Fruit fly (Drosophila melanogaster) whole organism, wandering third instar larva: Measurements from ENCODE around the gene sick.
A peak's percentile ranks its signal among the peaks of the same experiment; 100 is the strongest.

ENCODE experiments used
- Abd-B ChIP-seq: fragments of >200 bp; optimal IDR thresholded peaks from 2 replicates; lab custom pipeline; 2017; ENCODE audit warnings: missing biosample characterization, missing genetic modification characterization
- CG32264 ChIP-seq: fragments of 200-800 bp; sonication (Bioruptor generic); optimal IDR thresholded peaks from 2 replicates; lab custom pipeline; 2016; ENCODE audit warnings: missing biosample characterization, missing genetic modification characterization
- CG9705 ChIP-seq: fragments of 200-800 bp; sonication (Bioruptor generic); optimal IDR thresholded peaks from 2 replicates; lab custom pipeline; 2018; ENCODE audit warnings: missing biosample characterization, mild to moderate bottlenecking, missing genetic modification characterization
- CrebA ChIP-seq: fragments of 200-800 bp; sonication (Bioruptor generic); optimal IDR thresholded peaks from 2 replicates; lab custom pipeline; 2016; ENCODE audit warnings: missing biosample characterization, mild to moderate bottlenecking, missing genetic modification characterization, borderline replicate concordance
- Dfd ChIP-seq: fragments of >200 bp; optimal IDR thresholded peaks from 2 replicates; lab custom pipeline; 2017; ENCODE audit warnings: missing biosample characterization, missing genetic modification characterization
- GATAd ChIP-seq: sonication (Bioruptor generic); optimal IDR thresholded peaks from 2 replicates; lab custom pipeline; 2016; ENCODE audit warnings: missing biosample characterization, missing genetic modification characterization
- HLH106 ChIP-seq: fragments of 200-800 bp; optimal IDR thresholded peaks from 3 replicates; lab custom pipeline; 2019; ENCODE audit warnings: missing biosample characterization, mild to moderate bottlenecking, missing genetic modification characterization, moderate library complexity
- Hnf4 ChIP-seq: fragments of 200-800 bp; sonication (Bioruptor generic); optimal IDR thresholded peaks from 2 replicates; lab custom pipeline; 2016; ENCODE audit warnings: missing biosample characterization, mild to moderate bottlenecking, missing genetic modification characterization
- Hr83 ChIP-seq: fragments of 200-300 bp; sonication (Bioruptor generic); optimal IDR thresholded peaks from 2 replicates; lab custom pipeline; 2016; ENCODE audit warnings: missing biosample characterization, mild to moderate bottlenecking, missing genetic modification characterization, moderate library complexity; ENCODE audit not compliant: poor library complexity, severe bottlenecking
- Jra ChIP-seq: sonication (Bioruptor generic); optimal IDR thresholded peaks from 2 replicates; lab custom pipeline; 2016; ENCODE audit warnings: missing biosample characterization, missing genetic modification characterization
- Mio ChIP-seq: sonication (Bioruptor generic); optimal IDR thresholded peaks from 2 replicates; lab custom pipeline; 2016; ENCODE audit warnings: missing biosample characterization, missing genetic modification characterization
- Myc ChIP-seq: fragments of >200 bp; optimal IDR thresholded peaks from 2 replicates; lab custom pipeline; 2017
- OdsH ChIP-seq: fragments of 200-800 bp; sonication (Bioruptor generic); optimal IDR thresholded peaks from 2 replicates; lab custom pipeline; 2016; ENCODE audit warnings: missing biosample characterization, mild to moderate bottlenecking, missing genetic modification characterization
- Rel ChIP-seq, 2 experiments: fragments of 200-800 bp; sonication (Bioruptor generic) in 1 of 2; optimal IDR thresholded peaks; 2 replicates in 1 of 2; 3 replicates in 1 of 2; lab custom pipeline; 2016 to 2019; ENCODE audit warnings: mild to moderate bottlenecking in 2 of 2, missing biosample characterization in 2 of 2, missing genetic modification characterization in 2 of 2, moderate library complexity in 1 of 2
- Sp1 ChIP-seq: fragments of 200-800 bp; sonication (Bioruptor generic); optimal IDR thresholded peaks from 3 replicates; lab custom pipeline; 2019; ENCODE audit warnings: missing biosample characterization, mild to moderate bottlenecking, missing genetic modification characterization, moderate library complexity
- Vsx2 ChIP-seq: fragments of 200-300, 225-300 bp; sonication (Bioruptor generic); optimal IDR thresholded peaks from 2 replicates; lab custom pipeline; 2018; ENCODE audit warnings: missing biosample characterization, missing genetic modification characterization; ENCODE audit not compliant: partially characterized antibody
- br ChIP-seq: fragments of 200-800 bp; sonication (Bioruptor generic); optimal IDR thresholded peaks from 2 replicates; lab custom pipeline; 2016; ENCODE audit warnings: missing biosample characterization, missing genetic modification characterization
- brk ChIP-seq: fragments of 200-800 bp; sonication (Bioruptor generic); optimal IDR thresholded peaks from 2 replicates; lab custom pipeline; 2016; ENCODE audit warnings: missing biosample characterization, mild to moderate bottlenecking, missing genetic modification characterization
- dl ChIP-seq, 2 experiments: fragments of 175-275, 200-275 bp in 1 of 2; fragments of 200-275 bp in 1 of 2; sonication (Bioruptor generic); optimal IDR thresholded peaks; lab custom pipeline; 2018; ENCODE audit warnings: mild to moderate bottlenecking in 2 of 2, missing biosample characterization in 2 of 2, missing genetic modification characterization in 2 of 2, moderate library complexity in 2 of 2; ENCODE audit not compliant: partially characterized antibody in 2 of 2, insufficient read depth in 1 of 2
- dmrt93B ChIP-seq: fragments of 200-800 bp; sonication (Bioruptor generic); optimal IDR thresholded peaks from 2 replicates; lab custom pipeline; 2018; ENCODE audit warnings: missing biosample characterization, mild to moderate bottlenecking, missing genetic modification characterization
- ey ChIP-seq: fragments of 200-800 bp; sonication (Bioruptor generic); optimal IDR thresholded peaks from 2 replicates; lab custom pipeline; 2016; ENCODE audit warnings: missing biosample characterization, missing genetic modification characterization
- foxo ChIP-seq, 2 experiments: fragments of 200-800 bp; sonication (Bioruptor generic); optimal IDR thresholded peaks; 2 replicates in 1 of 2; 3 replicates in 1 of 2; lab custom pipeline; 2016 to 2017; ENCODE audit warnings: missing biosample characterization in 2 of 2, missing genetic modification characterization in 2 of 2
- fru ChIP-seq: fragments of 200-800 bp; sonication (Bioruptor generic); optimal IDR thresholded peaks from 3 replicates; lab custom pipeline; 2016; ENCODE audit warnings: missing biosample characterization, mild to moderate bottlenecking, missing genetic modification characterization
- h ChIP-seq: fragments of 200-800 bp; sonication (Bioruptor generic); optimal IDR thresholded peaks from 3 replicates; lab custom pipeline; 2016; ENCODE audit warnings: missing biosample characterization, mild to moderate bottlenecking, missing genetic modification characterization
- jim ChIP-seq: fragments of 175-275, 200-325 bp; sonication (Bioruptor generic); optimal IDR thresholded peaks from 2 replicates; lab custom pipeline; 2016; ENCODE audit warnings: missing biosample characterization, mild to moderate bottlenecking, missing genetic modification characterization
- pan ChIP-seq: fragments of >200 bp; optimal IDR thresholded peaks from 2 replicates; lab custom pipeline; 2017
- rgr ChIP-seq: fragments of 200-800 bp; sonication (Bioruptor generic); optimal IDR thresholded peaks from 3 replicates; lab custom pipeline; 2016; ENCODE audit warnings: missing biosample characterization, mild to moderate bottlenecking, missing genetic modification characterization
- sage ChIP-seq: fragments of 200-800 bp; sonication (Bioruptor generic); optimal IDR thresholded peaks from 2 replicates; lab custom pipeline; 2016; ENCODE audit warnings: missing biosample characterization, mild to moderate bottlenecking, missing genetic modification characterization
- sv ChIP-seq: fragments of 200-800 bp; sonication (Bioruptor generic); optimal IDR thresholded peaks from 3 replicates; lab custom pipeline; 2016; ENCODE audit warnings: missing biosample characterization, missing genetic modification characterization
- tai ChIP-seq: sonication (Bioruptor generic); optimal IDR thresholded peaks from 2 replicates; lab custom pipeline; 2016; ENCODE audit warnings: missing biosample characterization, missing genetic modification characterization
- woc ChIP-seq: sonication (Bioruptor generic); optimal IDR thresholded peaks from 2 replicates; lab custom pipeline; 2016; ENCODE audit warnings: missing biosample characterization, mild to moderate bottlenecking, missing genetic modification characterization

sick gene

DNA sequence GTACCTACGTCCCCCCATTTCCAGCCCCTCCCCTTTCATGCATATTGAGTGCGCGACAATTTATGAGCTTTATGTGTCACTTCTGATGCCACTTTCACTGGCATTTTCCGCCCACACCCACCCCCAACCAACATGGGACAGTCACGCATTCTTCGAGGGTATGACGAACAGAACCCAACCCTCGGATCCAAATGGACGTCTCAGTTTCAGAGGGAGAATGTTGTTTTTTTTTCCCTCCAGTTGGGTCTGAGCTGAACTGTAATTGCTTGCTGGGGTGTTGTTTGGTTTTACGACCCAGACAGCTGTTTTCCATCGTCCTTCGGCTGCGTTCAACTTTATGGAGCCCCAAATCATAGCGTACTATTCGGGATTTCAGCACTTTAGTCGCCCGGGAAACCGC is 127.6 kb downstream of the sick start:
- no peak for TF ChIP-seq CG32264
- no peak for TF ChIP-seq sv
- no peak for TF ChIP-seq Hnf4
- TF ChIP-seq CrebA: no peak
- no peak for TF ChIP-seq tai (GFP tag; lab: Kevin White, UChicago)
- TF ChIP-seq rgr (GFP tag; lab: Kevin White, UChicago): no peak
- no peak for TF ChIP-seq HLH106 (tag; lab: Kevin White, UChicago)
- no peak for TF ChIP-seq dmrt93B (GFP tag; lab: Kevin White, UChicago)
- TF ChIP-seq foxo (GFP tag; optimal IDR thresholded peaks at IDR 0.05; lab: Kevin White, UChicago): no peak
- no peak for TF ChIP-seq Mio (GFP tag; lab: Kevin White, UChicago)
- no peak for TF ChIP-seq Jra (GFP tag; lab: Kevin White, UChicago)
- no peak for TF ChIP-seq ey
- TF ChIP-seq fru: no peak
- TF ChIP-seq Rel (GFP tag; optimal IDR thresholded peaks at IDR 0.05; lab: Kevin White, UChicago): no peak
- TF ChIP-seq Rel (tag; optimal IDR thresholded peaks at IDR 0.05; lab: Kevin White, UChicago): no peak
- no peak for TF ChIP-seq Abd-B (GFP tag; lab: Kevin White, UChicago)
- no peak for TF ChIP-seq CG9705 (GFP tag; lab: Kevin White, UChicago)
- no peak for TF ChIP-seq Dfd (GFP tag; lab: Kevin White, UChicago)
- TF ChIP-seq pan (lab: Kevin White, UChicago): no peak
- TF ChIP-seq, all 38 proteins: peak for 0

DNA sequence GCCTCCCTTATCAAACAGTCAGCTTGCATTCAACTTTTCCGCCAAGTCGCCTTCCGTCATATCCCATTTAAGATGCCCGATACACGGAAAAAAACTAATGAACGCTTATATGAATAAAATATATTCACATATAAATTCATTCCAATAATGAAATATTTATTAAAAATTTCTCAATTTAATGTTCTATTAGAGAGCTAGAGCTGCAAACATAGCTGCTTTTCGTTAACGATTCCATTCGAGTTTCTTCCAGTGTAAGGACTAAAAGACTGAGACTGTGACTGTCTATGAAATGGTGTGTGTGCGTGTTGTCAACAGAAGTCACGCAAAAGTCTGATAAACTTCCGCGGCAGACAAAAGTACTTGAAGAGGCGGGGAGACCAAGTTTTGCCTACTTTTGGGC is 133.9 kb downstream of the sick start:
- no peak for TF ChIP-seq jim (GFP tag; lab: Kevin White, UChicago)
- TF ChIP-seq h (GFP tag; lab: Kevin White, UChicago): peak; percentile 1
- peak in 1 of 2 experiments; percentile 9 for TF ChIP-seq foxo (GFP tag; optimal IDR thresholded peaks at IDR 0.05; lab: Kevin White, UChicago)
- no peak for TF ChIP-seq ey

DNA sequence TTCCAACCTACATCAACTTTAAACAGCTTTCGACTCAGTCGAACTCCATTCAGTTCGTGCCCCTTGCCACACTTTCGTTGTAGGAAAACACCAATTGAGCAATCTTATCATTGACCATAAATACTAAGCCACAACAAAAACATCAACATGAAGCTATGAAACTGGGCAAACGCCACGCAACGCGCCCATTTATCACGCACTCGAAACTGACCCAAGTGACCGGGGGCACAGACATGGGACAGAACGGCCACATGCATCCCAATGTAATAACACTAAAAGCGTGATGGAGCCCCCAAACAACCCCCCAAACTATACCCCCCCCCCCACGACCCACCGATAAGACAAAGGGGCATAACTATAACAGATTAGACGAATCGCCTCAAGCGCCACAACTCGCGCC is 136.4 kb downstream of the sick start:
- no peak for TF ChIP-seq ey
- TF ChIP-seq jim (GFP tag; lab: Kevin White, UChicago): no peak
- TF ChIP-seq Vsx2 (GFP tag; lab: Kevin White, UChicago): no peak
- no peak for TF ChIP-seq Mio (GFP tag; lab: Kevin White, UChicago)
- no peak for TF ChIP-seq Hnf4
- TF ChIP-seq HLH106 (tag; lab: Kevin White, UChicago): no peak
- no peak for TF ChIP-seq foxo (GFP tag; optimal IDR thresholded peaks at IDR 0.05; lab: Kevin White, UChicago)
- no peak for TF ChIP-seq tai (GFP tag; lab: Kevin White, UChicago)
- TF ChIP-seq OdsH: no peak
- no peak for TF ChIP-seq Abd-B (GFP tag; lab: Kevin White, UChicago)
- TF ChIP-seq GATAd (GFP tag; lab: Kevin White, UChicago): no peak
- TF ChIP-seq br (GFP tag; lab: Kevin White, UChicago): no peak
- TF ChIP-seq sv: no peak
- no peak for TF ChIP-seq CrebA
- TF ChIP-seq Myc (lab: Kevin White, UChicago): no peak
- TF ChIP-seq sage (GFP tag; lab: Kevin White, UChicago): no peak
- TF ChIP-seq woc: no peak

DNA sequence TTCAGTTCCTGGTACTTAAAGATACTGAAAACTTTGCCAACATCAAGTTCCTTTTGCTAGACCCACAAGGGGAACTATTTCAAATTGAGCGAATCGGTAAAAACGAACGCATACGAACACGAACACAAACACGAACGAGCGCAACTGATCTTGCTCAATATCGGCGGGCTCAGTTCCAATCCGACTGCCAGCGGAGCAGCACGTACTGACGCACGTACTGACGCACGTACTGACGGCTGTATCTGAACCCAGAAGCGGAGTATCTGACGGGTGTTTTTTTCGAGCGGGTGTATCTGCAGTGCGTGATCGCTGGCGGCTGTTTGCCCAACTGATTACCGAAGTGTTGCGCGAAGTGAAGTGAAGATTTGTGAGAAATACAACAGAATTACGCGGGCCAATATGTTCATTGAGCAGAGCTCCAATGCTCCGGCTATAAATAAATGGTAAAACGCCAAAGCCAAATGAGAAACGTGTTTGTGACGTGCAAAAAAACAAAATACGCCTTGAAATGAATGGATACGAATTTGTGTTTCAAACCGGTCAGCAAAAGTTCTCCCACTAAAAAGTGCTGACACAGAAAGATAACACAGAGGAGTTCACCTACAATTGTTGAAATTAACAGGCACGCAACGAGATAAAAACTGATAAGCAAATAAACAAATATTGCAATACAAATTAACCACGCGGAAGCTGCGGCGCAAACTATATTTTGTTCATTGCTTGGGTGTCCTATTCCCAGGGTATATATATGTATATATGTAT is 139.1 kb downstream of the sick start:
- no peak for TF ChIP-seq Rel (GFP tag; optimal IDR thresholded peaks at IDR 0.05; lab: Kevin White, UChicago)
- peak; percentile 84 for TF ChIP-seq Rel (tag; optimal IDR thresholded peaks at IDR 0.05; lab: Kevin White, UChicago)
- peak; percentile 50 for TF ChIP-seq Hnf4
- peak; percentile 1 for TF ChIP-seq Vsx2 (GFP tag; lab: Kevin White, UChicago)
- TF ChIP-seq rgr (GFP tag; lab: Kevin White, UChicago): peak; percentile 15
- no peak for TF ChIP-seq brk (GFP tag; lab: Kevin White, UChicago)
- TF ChIP-seq woc: no peak
- TF ChIP-seq br (GFP tag; lab: Kevin White, UChicago): no peak
- TF ChIP-seq Hr83 (GFP tag; lab: Kevin White, UChicago): peak; percentile 34
- TF ChIP-seq Jra (GFP tag; lab: Kevin White, UChicago): peak; percentile 16
- TF ChIP-seq dl (GFP tag; optimal IDR thresholded peaks at IDR 0.05; lab: Kevin White, UChicago; ENCODE audit: insufficient read depth in 1 of 2, partially characterized antibody in 2 of 2): peak in 1 of 2 experiments; percentile 29
- no peak for TF ChIP-seq CG32264
- TF ChIP-seq Sp1 (GFP tag; lab: Kevin White, UChicago): peak; percentile 21
- peak; percentile 5 for TF ChIP-seq OdsH
- peak; percentile 40 for TF ChIP-seq h (GFP tag; lab: Kevin White, UChicago)
